Worm (Caenorhabditis elegans) whole organism, young adult: ENCODE measurements around the gene clec-26.

Experiments
- C17E4.6 ChIP-seq: fragments of 200-800 bp; sonication (Bioruptor generic); IDR thresholded peaks from 2 replicates; pipeline ENCODE4 v1.3.6; 2022; ENCODE audit warnings: missing genetic modification reagents, missing genetic modification characterization, missing compliant biosample characterization
- ceh-91 ChIP-seq: fragments of 200-800 bp; sonication (Bioruptor generic); IDR thresholded peaks from 2 replicates; pipeline ENCODE4 v1.3.6; 2022; ENCODE audit warnings: missing genetic modification reagents, missing genetic modification characterization, missing compliant biosample characterization
- lin-35 ChIP-seq, 3 experiments: fragments of 150-350 bp in 2 of 3; sonication (generic microtip) in 1 of 3; optimal IDR thresholded peaks; 2 replicates each; lab custom pipeline; 2014 to 2018; ENCODE audit warnings: missing biosample characterization in 3 of 3, missing genetic modification characterization in 3 of 3, missing genetic modification reagents in 3 of 3
- mxl-1 ChIP-seq: sonication (generic microtip); optimal IDR thresholded peaks from 2 replicates; lab custom pipeline; 2016; ENCODE audit warnings: missing genetic modification characterization, missing compliant biosample characterization
- nfya-1 ChIP-seq: sonication (generic microtip); optimal IDR thresholded peaks from 2 replicates; lab custom pipeline; 2017; ENCODE audit warnings: antibody characterized with exemption, missing compliant biosample characterization, missing genetic modification characterization, borderline replicate concordance; ENCODE audit not compliant: insufficient read depth
- sea-2 ChIP-seq: fragments of 200-800 bp; sonication (Bioruptor generic); IDR thresholded peaks from 2 replicates; pipeline ENCODE4 v1.3.6; 2022; ENCODE audit warnings: missing genetic modification characterization, missing compliant biosample characterization
- snpc-4 ChIP-seq, 5 experiments: fragments of 150-350 bp in 1 of 5; sonication (generic microtip) in 4 of 5; optimal IDR thresholded peaks; 2 replicates each; lab custom pipeline; 2014 to 2018; ENCODE audit warnings: missing genetic modification characterization in 5 of 5, missing biosample characterization in 3 of 5, antibody characterized with exemption in 2 of 5, mild to moderate bottlenecking in 2 of 5, missing compliant biosample characterization in 2 of 5, missing genotype in 2 of 5, moderate library complexity in 2 of 5, missing genetic modification reagents in 1 of 5
- unc-62 ChIP-seq: fragments of 150-350 bp; optimal IDR thresholded peaks from 2 replicates; lab custom pipeline; 2014; ENCODE audit warnings: missing biosample characterization, missing genetic modification reagents, missing genetic modification characterization
- ztf-25 ChIP-seq: fragments of 200-800 bp; sonication (Bioruptor generic); IDR thresholded peaks from 2 replicates; pipeline ENCODE4 v1.3.6; 2022; ENCODE audit warnings: missing genetic modification reagents, missing genetic modification characterization, missing compliant biosample characterization
- ztf-3 ChIP-seq: fragments of 200-800 bp; sonication (Bioruptor generic); optimal IDR thresholded peaks from 2 replicates; lab custom pipeline; 2018; ENCODE audit warnings: mild to moderate bottlenecking, missing genetic modification characterization, missing compliant biosample characterization

DNA sequence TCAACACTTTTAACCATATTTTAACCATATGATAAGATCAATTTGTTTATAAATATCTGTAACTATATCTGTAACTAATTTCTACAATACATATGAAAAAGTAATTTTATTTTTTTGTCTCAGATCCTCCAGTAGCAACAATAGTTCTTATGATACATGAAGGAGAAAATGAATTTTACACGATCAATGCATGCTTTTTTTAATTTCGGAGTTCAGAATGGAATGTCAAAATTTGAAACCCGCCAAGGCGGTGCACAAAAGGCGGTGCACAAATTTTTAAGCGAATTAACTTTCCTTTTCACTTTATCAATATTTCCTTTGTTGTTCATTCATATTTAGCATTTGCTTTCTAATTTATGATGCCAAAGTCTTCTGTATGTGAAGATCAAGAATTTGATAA is 5.5 kb upstream of the clec-26 start, which contains the start of gene clec-25:
- no peak for TF ChIP-seq ztf-25
- TF ChIP-seq snpc-4 (GFP tag; optimal IDR thresholded peaks at IDR 0.05; lab: Kevin White, UChicago): no peak
- TF ChIP-seq snpc-4 (tag; optimal IDR thresholded peaks at IDR 0.05; lab: Kevin White, UChicago): no peak
- no peak for TF ChIP-seq unc-62
- TF ChIP-seq lin-35 (GFP tag; optimal IDR thresholded peaks at IDR 0.05; lab: Kevin White, UChicago): no peak
- no peak for TF ChIP-seq mxl-1 (tag; lab: Kevin White, UChicago)
- no peak for TF ChIP-seq sea-2 (GFP tag; lab: Robert Waterston, UW)
- no peak for TF ChIP-seq nfya-1
- no peak for TF ChIP-seq C17E4.6 (GFP tag; lab: Robert Waterston, UW)
- TF ChIP-seq ztf-3 (GFP tag; lab: Kevin White, UChicago): no peak
- TF ChIP-seq ceh-91: no peak
